Worm (Caenorhabditis elegans) whole organism, mixed stage, embryonic: ENCODE data around the gene unc-8.

ENCODE experiments used
- cnd-1 ChIP-seq: fragments of 200-800 bp; sonication (Bioruptor generic); optimal IDR thresholded peaks from 2 replicates; lab custom pipeline; 2018; ENCODE audit warnings: mild to moderate bottlenecking, missing genetic modification characterization, missing compliant biosample characterization
- drap-1 ChIP-seq: fragments of 200-800 bp; sonication (Bioruptor generic); optimal IDR thresholded peaks from 3 replicates; lab custom pipeline; 2018; ENCODE audit warnings: mild to moderate bottlenecking, missing genetic modification characterization, missing compliant biosample characterization
- elt-3 ChIP-seq: fragments of 150-350 bp; optimal IDR thresholded peaks from 2 replicates; lab custom pipeline; 2014; ENCODE audit warnings: missing biosample characterization, missing genetic modification characterization
- hlh-1 ChIP-seq: fragments of 150-350 bp; optimal IDR thresholded peaks from 2 replicates; lab custom pipeline; 2014; ENCODE audit warnings: missing biosample characterization, missing genetic modification reagents, missing genetic modification characterization
- lin-13 ChIP-seq: fragments of 150-350 bp; optimal IDR thresholded peaks from 2 replicates; lab custom pipeline; 2014; ENCODE audit warnings: missing biosample characterization, missing genetic modification characterization
- lin-32 ChIP-seq: fragments of 200-800 bp; sonication (Bioruptor generic); optimal IDR thresholded peaks from 2 replicates; lab custom pipeline; 2018; ENCODE audit warnings: mild to moderate bottlenecking, missing genetic modification characterization, missing compliant biosample characterization
- mab-5 ChIP-seq: fragments of 150-350 bp; optimal IDR thresholded peaks from 2 replicates; lab custom pipeline; 2014; ENCODE audit warnings: missing biosample characterization, missing genetic modification characterization
- nhr-2 ChIP-seq: fragments of 150-350 bp; optimal IDR thresholded peaks from 2 replicates; lab custom pipeline; 2014; ENCODE audit warnings: missing biosample characterization, missing genetic modification characterization
- nhr-28 ChIP-seq: fragments of 150-350 bp; optimal IDR thresholded peaks from 2 replicates; lab custom pipeline; 2014; ENCODE audit warnings: missing biosample characterization, missing genetic modification characterization

DNA sequence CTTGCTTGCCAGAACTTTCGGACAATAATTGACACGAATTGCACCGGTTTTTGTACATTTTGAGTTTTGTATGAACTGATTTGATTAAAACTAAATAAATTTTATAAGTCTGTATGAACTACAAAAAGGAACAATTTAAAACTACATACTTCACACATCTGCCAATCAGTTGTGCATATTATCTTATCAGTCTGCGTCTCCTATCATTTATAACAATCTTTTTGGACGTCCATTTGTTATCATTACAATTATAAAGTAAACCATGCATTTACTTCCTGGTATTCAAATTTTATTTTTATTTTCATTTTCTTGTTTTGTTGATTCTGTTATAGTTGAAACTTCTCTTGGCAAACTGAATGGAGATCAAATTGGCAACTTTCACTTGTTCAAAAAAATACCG lies 16.6 kb upstream of the unc-8 start, which contains the start of gene cest-10:
- TF ChIP-seq nhr-28 (tag; lab: Kevin White, UChicago): no peak
- no peak for TF ChIP-seq nhr-2 (tag; lab: Kevin White, UChicago)
- no peak for TF ChIP-seq elt-3 (tag; lab: Kevin White, UChicago)
- TF ChIP-seq cnd-1: no peak
- TF ChIP-seq drap-1 (GFP tag; lab: Kevin White, UChicago): no peak
- no peak for TF ChIP-seq mab-5 (tag; lab: Kevin White, UChicago)
- no peak for TF ChIP-seq lin-13 (tag; lab: Kevin White, UChicago)
- no peak for TF ChIP-seq lin-32 (GFP tag; lab: Kevin White, UChicago)
- TF ChIP-seq hlh-1 (tag; lab: Kevin White, UChicago): no peak
